Worm (Caenorhabditis elegans): ENCODE results near the gene ufd-3.
A peak's percentile ranks its signal among the peaks of the same experiment; 100 is the strongest.

ufd-3 gene

DNA sequence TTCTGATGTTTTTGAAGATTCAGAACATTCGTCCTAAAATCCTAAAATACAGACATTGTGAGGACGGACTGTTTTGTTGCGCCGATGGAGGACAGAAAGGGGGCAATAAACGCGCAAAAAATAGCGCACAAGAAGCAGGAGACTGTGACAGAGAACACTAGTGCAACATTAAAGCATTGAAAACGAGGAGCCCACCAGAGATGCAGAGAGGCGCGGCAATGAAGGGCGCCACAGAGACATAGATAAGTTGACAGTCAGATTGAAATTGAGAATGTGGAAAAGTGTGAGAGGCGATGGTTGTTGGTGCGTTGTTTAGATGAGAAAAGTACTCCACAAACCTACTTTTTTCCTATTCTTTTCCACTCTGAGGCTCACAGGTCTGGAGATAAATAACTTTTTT lies 34.4 kb downstream of the ufd-3 start, which contains the start of gene aakg-5:
aakg-5 (minus strand) TSS at position 159 of the 400 bp plus-strand sequence.
- peak; percentile 22 for TF ChIP-seq elt-1 (tag; optimal IDR thresholded peaks at IDR 0.05)
- peak; percentile 95 for TF ChIP-seq F13H6.1 (tag; optimal IDR thresholded peaks at IDR 0.05)
- peak; percentile 90 for TF ChIP-seq egl-27 (tag; optimal IDR thresholded peaks at IDR 0.05)
- TF ChIP-seq Y55F3AM.14 (GFP tag; optimal IDR thresholded peaks at IDR 0.05), result peak; percentile 3
- peak; percentile 91 for TF ChIP-seq crh-2 (tag; optimal IDR thresholded peaks at IDR 0.05)
- TF ChIP-seq ZK546.5 (tag; optimal IDR thresholded peaks at IDR 0.05), result no peak
- TF ChIP-seq unc-62 (GFP tag; optimal IDR thresholded peaks at IDR 0.05), result peak; percentile 28
- peak; percentile 83 for TF ChIP-seq nhr-21 (tag; optimal IDR thresholded peaks at IDR 0.05)
- no peak for TF ChIP-seq dmd-4 (tag; optimal IDR thresholded peaks at IDR 0.05)
- peak; percentile 73 for TF ChIP-seq nhr-6 (tag; optimal IDR thresholded peaks at IDR 0.05)
- TF ChIP-seq lsy-2 (tag; optimal IDR thresholded peaks at IDR 0.05), result peak in 1 of 2 experiments; percentile 85
- TF ChIP-seq unc-55 (GFP tag; optimal IDR thresholded peaks at IDR 0.05), result peak; percentile 73
- TF ChIP-seq snpc-4 (tag; optimal IDR thresholded peaks at IDR 0.05), result peak; percentile 38
- peak; percentile 31 to 74 for TF ChIP-seq mdl-1 (tag; optimal IDR thresholded peaks at IDR 0.05)
- TF ChIP-seq aly-2 (tag; optimal IDR thresholded peaks at IDR 0.05), result no peak
- TF ChIP-seq lin-13 (GFP tag; optimal IDR thresholded peaks at IDR 0.05), result peak; percentile 70
- no peak for TF ChIP-seq alr-1 (tag; optimal IDR thresholded peaks at IDR 0.05)
- no peak for TF ChIP-seq ztf-11 (tag; optimal IDR thresholded peaks at IDR 0.05)
- TF ChIP-seq skn-1 (tag; optimal IDR thresholded peaks at IDR 0.05), result no peak
- TF ChIP-seq fos-1 (tag; optimal IDR thresholded peaks at IDR 0.05), result peak; percentile 82
- peak; percentile 74 for TF ChIP-seq ceh-16 (tag; optimal IDR thresholded peaks at IDR 0.05)
- peak; percentile 85 for TF ChIP-seq sma-3 (GFP tag; optimal IDR thresholded peaks at IDR 0.05)
- TF ChIP-seq ztf-4 (tag; optimal IDR thresholded peaks at IDR 0.05), result peak; percentile 59
- TF ChIP-seq zag-1 (tag; optimal IDR thresholded peaks at IDR 0.05), result peak; percentile 20
- TF ChIP-seq nhr-11 (tag; optimal IDR thresholded peaks at IDR 0.05), result no peak
- no peak for TF ChIP-seq mbf-1 (tag; optimal IDR thresholded peaks at IDR 0.05)
- no peak for TF ChIP-seq ama-1 (optimal IDR thresholded peaks at IDR 0.05)
- peak; percentile 81 for TF ChIP-seq gmeb-1 (tag; optimal IDR thresholded peaks at IDR 0.05)
- peak; percentile 50 for TF ChIP-seq lin-11 (tag; optimal IDR thresholded peaks at IDR 0.05)
- TF ChIP-seq mab-5 (tag; optimal IDR thresholded peaks at IDR 0.05), result peak; percentile 58
- peak; percentile 86 for TF ChIP-seq nhr-25 (tag; optimal IDR thresholded peaks at IDR 0.05)
- no peak for TF ChIP-seq nhr-23 (tag; optimal IDR thresholded peaks at IDR 0.05)
- peak; percentile 81 for TF ChIP-seq sem-4 (tag; optimal IDR thresholded peaks at IDR 0.05)
- peak; percentile 46 for TF ChIP-seq nhr-77 (tag; optimal IDR thresholded peaks at IDR 0.05)
- TF ChIP-seq blmp-1 (tag; optimal IDR thresholded peaks at IDR 0.05; ENCODE audit: insufficient read depth), result peak; percentile 65
- peak; percentile 98 for TF ChIP-seq sma-9 (GFP tag; optimal IDR thresholded peaks at IDR 0.05)
- TF ChIP-seq sma-9 (tag; optimal IDR thresholded peaks at IDR 0.05), result no peak
- TF ChIP-seq C34F6.9 (tag; optimal IDR thresholded peaks at IDR 0.05), result peak; percentile 82
- TF ChIP-seq nhr-129 (tag; optimal IDR thresholded peaks at IDR 0.05), result peak; percentile 88

DNA sequence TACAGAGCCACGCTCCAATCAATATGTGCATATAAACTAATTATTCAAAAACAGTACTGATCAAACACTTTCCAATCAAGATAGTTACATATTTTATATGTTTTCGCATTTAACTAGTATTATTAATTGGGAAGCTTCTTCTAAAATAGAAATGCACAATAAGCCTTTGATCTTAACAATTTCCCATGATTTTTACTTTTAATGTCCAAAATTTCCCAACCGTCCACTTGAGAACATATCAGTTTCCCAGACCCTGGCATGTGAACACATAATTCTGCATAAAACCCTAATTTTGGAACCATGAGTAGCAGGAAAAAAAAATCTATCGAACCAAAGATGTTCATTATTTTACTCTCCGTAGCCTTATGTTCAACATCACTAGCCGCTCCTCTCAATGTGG lies 35.9 kb downstream of the ufd-3 start, which contains the start of gene R53.8:
R53.8 (plus strand) TSS at position 301 of the 400 bp plus-strand sequence.
- TF ChIP-seq lin-13 (GFP tag; optimal IDR thresholded peaks at IDR 0.05), result no peak

DNA sequence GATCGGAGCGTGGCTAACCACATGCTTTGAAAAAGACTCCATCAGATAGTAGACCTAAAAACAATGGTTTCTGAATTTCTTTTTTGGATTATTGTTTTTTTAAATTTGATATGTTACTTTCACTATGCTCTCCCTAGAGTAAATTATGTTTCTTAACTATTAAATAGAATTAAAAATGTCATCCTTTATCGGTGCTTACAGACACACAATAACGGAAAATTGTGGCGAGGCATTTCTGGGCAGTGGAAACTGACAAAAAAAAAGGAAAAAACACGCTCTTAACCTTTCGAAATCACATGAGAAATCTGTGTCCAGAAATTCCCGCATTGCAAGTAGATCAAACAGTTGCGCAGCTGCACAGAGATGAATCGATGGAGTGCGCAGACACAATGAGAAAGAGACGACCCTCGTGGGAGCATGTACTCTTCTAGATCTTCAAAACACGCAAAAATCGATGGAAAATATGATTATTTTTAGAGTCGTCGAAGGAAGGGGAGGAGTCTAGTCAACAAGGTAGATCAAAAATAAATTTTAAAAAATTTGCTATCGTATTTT lies 39.6 kb downstream of the ufd-3 start, which contains the start of gene ZK892.6:
ZK892.6 (minus strand) TSS at position 51 of the 555 bp plus-strand sequence.
- no peak for TF ChIP-seq dmd-4 (tag; optimal IDR thresholded peaks at IDR 0.05)
- TF ChIP-seq F13H6.1 (tag; optimal IDR thresholded peaks at IDR 0.05), result no peak
- TF ChIP-seq nhr-21 (tag; optimal IDR thresholded peaks at IDR 0.05), result no peak
- no peak for TF ChIP-seq ama-1 (optimal IDR thresholded peaks at IDR 0.05)
- TF ChIP-seq nhr-11 (tag; optimal IDR thresholded peaks at IDR 0.05), result no peak
- TF ChIP-seq lin-13 (GFP tag; optimal IDR thresholded peaks at IDR 0.05), result no peak
- TF ChIP-seq nhr-23 (tag; optimal IDR thresholded peaks at IDR 0.05), result no peak
- TF ChIP-seq ztf-11 (tag; optimal IDR thresholded peaks at IDR 0.05), result no peak
- TF ChIP-seq egl-27 (tag; optimal IDR thresholded peaks at IDR 0.05), result no peak
- TF ChIP-seq zag-1 (tag; optimal IDR thresholded peaks at IDR 0.05), result no peak
- TF ChIP-seq lsy-2 (tag; optimal IDR thresholded peaks at IDR 0.05), result no peak
- no peak for TF ChIP-seq crh-2 (tag; optimal IDR thresholded peaks at IDR 0.05)
- TF ChIP-seq mab-5 (tag; optimal IDR thresholded peaks at IDR 0.05), result no peak
- TF ChIP-seq nhr-25 (tag; optimal IDR thresholded peaks at IDR 0.05), result no peak
- TF ChIP-seq nhr-12 (tag; optimal IDR thresholded peaks at IDR 0.05), result no peak
- TF ChIP-seq aly-2 (tag; optimal IDR thresholded peaks at IDR 0.05), result no peak
- no peak for TF ChIP-seq skn-1 (tag; optimal IDR thresholded peaks at IDR 0.05)

Data from whole organism, L2 larva.